Worm (Caenorhabditis elegans): ENCODE results near the gene elof-1.

The elof-1 gene

DNA sequence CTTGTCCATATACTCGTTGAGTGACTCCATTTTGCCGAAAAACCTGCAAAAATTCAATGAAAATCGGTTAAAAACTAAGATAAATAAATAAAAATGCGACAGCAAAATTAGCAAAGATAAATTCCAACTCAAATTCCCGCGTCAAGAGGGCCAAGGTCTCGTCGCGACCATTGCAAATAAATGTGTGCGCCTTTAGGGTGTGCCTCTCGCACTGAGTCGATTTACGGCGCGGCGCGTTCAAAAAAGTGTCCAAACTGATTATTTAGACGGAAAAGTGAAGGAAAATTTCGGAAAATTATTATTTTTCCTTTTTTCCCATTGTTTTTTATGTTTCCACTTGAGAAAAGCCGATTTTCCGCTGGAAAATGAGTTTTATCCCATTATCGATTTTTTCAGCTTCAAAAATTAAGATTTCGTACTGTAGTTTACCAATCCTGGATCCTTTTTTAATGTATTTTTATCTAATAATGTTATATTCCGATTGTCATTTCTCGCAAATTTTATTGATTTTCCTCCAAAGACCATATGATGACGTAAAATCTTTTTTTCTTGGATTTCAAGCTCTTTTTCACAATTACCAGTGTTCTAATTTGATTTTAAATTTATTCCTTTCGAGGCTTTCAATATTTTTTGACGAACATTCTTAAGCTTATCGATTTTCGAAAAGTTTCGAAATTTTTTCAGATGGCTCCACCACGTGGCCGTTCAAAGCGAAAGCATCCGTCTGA, 40.7 kb downstream of the elof-1 start, which contains the start of the genes kbp-3 and nurf-1:
Gene kbp-3, minus strand, starts transcription at position 43 of the 728 bp plus-strand sequence.
Gene nurf-1, plus strand, starts transcription at position 678 of the 728 bp plus-strand sequence.
- TF ChIP-seq irx-1 (tag; optimal IDR thresholded peaks at IDR 0.05) = no peak
- TF ChIP-seq lin-39 (tag; optimal IDR thresholded peaks at IDR 0.05) = no peak
- TF ChIP-seq fkh-10 (GFP tag; optimal IDR thresholded peaks at IDR 0.05) = no peak
- peak; percentile 5 for TF ChIP-seq lin-13 (GFP tag; optimal IDR thresholded peaks at IDR 0.05)
- no peak for TF ChIP-seq sox-4 (tag; optimal IDR thresholded peaks at IDR 0.05)
- TF ChIP-seq rnt-1 (tag; optimal IDR thresholded peaks at IDR 0.05) = peak; percentile 31
- TF ChIP-seq ceh-88 (GFP tag; IDR thresholded peaks at IDR 0.05) = 0 out of 2 replicates have a peak, but pooled peaks have one; percentile 13
- no peak for TF ChIP-seq aly-2 (tag; optimal IDR thresholded peaks at IDR 0.05)
- no peak for TF ChIP-seq ets-5 (GFP tag; IDR thresholded peaks at IDR 0.05)
- TF ChIP-seq C04F5.9 (tag; optimal IDR thresholded peaks at IDR 0.05) = no peak
- no peak for TF ChIP-seq Y116A8C.19 (tag; optimal IDR thresholded peaks at IDR 0.05; ENCODE audit: borderline replicate concordance)
- peak in 1 of 6 experiments; percentile 45 for TF ChIP-seq elt-3 (tag; optimal IDR thresholded peaks at IDR 0.05)
- TF ChIP-seq pqm-1 (tag; optimal IDR thresholded peaks at IDR 0.05) = no peak
- TF ChIP-seq efl-3 (GFP tag; optimal IDR thresholded peaks at IDR 0.05) = no peak
- no peak for TF ChIP-seq nhr-28 (tag; optimal IDR thresholded peaks at IDR 0.05)
- no peak for TF ChIP-seq tlp-1 (tag; optimal IDR thresholded peaks at IDR 0.05)
- TF ChIP-seq grh-1 (GFP tag; IDR thresholded peaks at IDR 0.05) = no peak
- TF ChIP-seq vab-15 (tag; optimal IDR thresholded peaks at IDR 0.05) = no peak
- TF ChIP-seq mdl-1 (tag; optimal IDR thresholded peaks at IDR 0.05) = peak in 1 of 2 experiments; percentile 52
- no peak for TF ChIP-seq lir-3 (tag; optimal IDR thresholded peaks at IDR 0.05; ENCODE audit: poor library complexity)
- TF ChIP-seq snu-23 (GFP tag; optimal IDR thresholded peaks at IDR 0.05) = peak; percentile 68
- no peak for TF ChIP-seq nhr-90 (tag; optimal IDR thresholded peaks at IDR 0.05; ENCODE audit: poor library complexity)
- peak; percentile 47 for TF ChIP-seq nhr-20 (tag; optimal IDR thresholded peaks at IDR 0.05)
- no peak for TF ChIP-seq egl-13 (tag; optimal IDR thresholded peaks at IDR 0.05)
- TF ChIP-seq hlh-4 (tag; optimal IDR thresholded peaks at IDR 0.05) = no peak
- peak; percentile 67 for TF ChIP-seq C16A3.4 (tag; optimal IDR thresholded peaks at IDR 0.05)
- peak; percentile 30; the same call in 1 of the 2 replicates for TF ChIP-seq nhr-19 (GFP tag; conservative IDR thresholded peaks at IDR 0.05)
- TF ChIP-seq ceh-8 (GFP tag; optimal IDR thresholded peaks at IDR 0.05) = no peak
- peak; percentile 86 to 93 (median 89) for TF ChIP-seq dpl-1 (GFP tag; optimal IDR thresholded peaks at IDR 0.05)
- no peak for TF ChIP-seq nhr-76 (tag; optimal IDR thresholded peaks at IDR 0.05)
- peak; percentile 38 for TF ChIP-seq xbp-1 (tag; optimal IDR thresholded peaks at IDR 0.05)
- no peak for TF ChIP-seq lin-14 (GFP tag; optimal IDR thresholded peaks at IDR 0.05)
- peak; percentile 57 for TF ChIP-seq nhr-71 (tag; optimal IDR thresholded peaks at IDR 0.05)
- peak; percentile 53 for TF ChIP-seq nhr-47 (tag; optimal IDR thresholded peaks at IDR 0.05)
- TF ChIP-seq F16B12.6 (tag; optimal IDR thresholded peaks at IDR 0.05) = peak; percentile 37
- TF ChIP-seq aha-1 (tag; optimal IDR thresholded peaks at IDR 0.05) = no peak
- no peak for TF ChIP-seq ceh-63 (GFP tag; optimal IDR thresholded peaks at IDR 0.05)
- peak; percentile 62 for TF ChIP-seq skn-1 (tag; optimal IDR thresholded peaks at IDR 0.05)
- TF ChIP-seq nhr-237 (tag; optimal IDR thresholded peaks at IDR 0.05) = no peak
- no peak for TF ChIP-seq ces-1 (GFP tag; optimal IDR thresholded peaks at IDR 0.05)
- no peak for TF ChIP-seq zip-4 (GFP tag; optimal IDR thresholded peaks at IDR 0.05)
- no peak for TF ChIP-seq fos-1 (tag; optimal IDR thresholded peaks at IDR 0.05)
- TF ChIP-seq lin-15B (tag; optimal IDR thresholded peaks at IDR 0.05) = peak; percentile 65
- TF ChIP-seq zag-1 (tag; optimal IDR thresholded peaks at IDR 0.05) = no peak
- TF ChIP-seq nhr-11 (tag; optimal IDR thresholded peaks at IDR 0.05) = no peak
- TF ChIP-seq ztf-11 (tag; optimal IDR thresholded peaks at IDR 0.05) = no peak
- no peak for TF ChIP-seq sptf-1 (tag; optimal IDR thresholded peaks at IDR 0.05)
- no peak for TF ChIP-seq nhr-12 (tag; optimal IDR thresholded peaks at IDR 0.05)
- TF ChIP-seq mep-1 (tag; optimal IDR thresholded peaks at IDR 0.05) = peak; percentile 15
- no peak for TF ChIP-seq mab-9 (GFP tag; IDR thresholded peaks at IDR 0.05)
- no peak for TF ChIP-seq egl-27 (tag; optimal IDR thresholded peaks at IDR 0.05)

Measured in whole organism, L1 larva.